Worm (Caenorhabditis elegans) whole organism, L1 larva: ENCODE data around the gene srt-6.

Source experiments
- C16A3.4 ChIP-seq: fragments of 150-350 bp; optimal IDR thresholded peaks from 2 replicates; lab custom pipeline; 2014; ENCODE audit warnings: missing biosample characterization, missing genetic modification characterization
- ceh-90 ChIP-seq: sonication (generic microtip); optimal IDR thresholded peaks from 2 replicates; lab custom pipeline; 2016; ENCODE audit warnings: missing genetic modification characterization, missing compliant biosample characterization
- efl-1 ChIP-seq, 4 experiments: fragments of 150-350 bp; optimal IDR thresholded peaks in 3 of 4; peaks in 1 of 4; 1 replicate in 1 of 4; 2 replicates in 3 of 4; lab custom pipeline; 2014; ENCODE audit warnings: missing biosample characterization in 2 of 4, missing genetic modification characterization in 2 of 4, missing genetic modification reagents in 2 of 4
- elt-2 ChIP-seq: sonication (generic microtip); optimal IDR thresholded peaks from 2 replicates; lab custom pipeline; 2016; ENCODE audit warnings: missing genetic modification characterization, mild to moderate bottlenecking, inconsistent platforms, missing compliant biosample characterization, missing genetic modification reagents
- fkh-8 ChIP-seq: sonication (generic microtip); optimal IDR thresholded peaks from 2 replicates; lab custom pipeline; 2016; ENCODE audit warnings: mild to moderate bottlenecking, missing genetic modification characterization, missing compliant biosample characterization
- grh-1 ChIP-seq: fragments of 200-800 bp; sonication (Bioruptor generic); IDR thresholded peaks from 2 replicates; pipeline ENCODE4 v1.3.6; 2022; ENCODE audit warnings: missing genetic modification reagents, missing genetic modification characterization, missing compliant biosample characterization
- lin-14 ChIP-seq: fragments of 200-800 bp; sonication (Bioruptor generic); optimal IDR thresholded peaks from 2 replicates; lab custom pipeline; 2018; ENCODE audit warnings: mild to moderate bottlenecking, missing genetic modification characterization, moderate library complexity, missing compliant biosample characterization
- lir-3 ChIP-seq: sonication (generic microtip); optimal IDR thresholded peaks from 2 replicates; lab custom pipeline; 2016; ENCODE audit warnings: mild to moderate bottlenecking, missing genetic modification characterization, moderate library complexity, missing compliant biosample characterization; ENCODE audit not compliant: poor library complexity
- nhr-19 ChIP-seq: fragments of 200-800 bp; sonication (Bioruptor generic); conservative IDR thresholded peaks from 2 replicates; pipeline ENCODE4 v1.3.6; 2022; ENCODE audit warnings: missing genetic modification characterization, missing compliant biosample characterization
- nhr-237 ChIP-seq: fragments of 150-350 bp; optimal IDR thresholded peaks from 2 replicates; lab custom pipeline; 2014; ENCODE audit warnings: missing biosample characterization, missing genetic modification characterization
- nhr-71 ChIP-seq: sonication (generic microtip); optimal IDR thresholded peaks from 2 replicates; lab custom pipeline; 2016; ENCODE audit warnings: mild to moderate bottlenecking, missing genetic modification characterization, moderate library complexity, missing compliant biosample characterization
- nhr-77 ChIP-seq: fragments of 150-350 bp; optimal IDR thresholded peaks from 2 replicates; lab custom pipeline; 2014; ENCODE audit warnings: missing biosample characterization, missing genetic modification characterization
- sox-4 ChIP-seq: sonication (generic microtip); optimal IDR thresholded peaks from 2 replicates; lab custom pipeline; 2016; ENCODE audit warnings: missing genetic modification characterization, missing compliant biosample characterization
- tbx-2 ChIP-seq: sonication (generic microtip); optimal IDR thresholded peaks from 2 replicates; lab custom pipeline; 2016; ENCODE audit warnings: missing genetic modification characterization, missing compliant biosample characterization
- vab-15 ChIP-seq: sonication (generic microtip); optimal IDR thresholded peaks from 2 replicates; lab custom pipeline; 2017; ENCODE audit warnings: missing genotype, mild to moderate bottlenecking, missing genetic modification characterization, missing compliant biosample characterization
- ztf-4 ChIP-seq: fragments of 150-350 bp; optimal IDR thresholded peaks from 2 replicates; lab custom pipeline; 2014; ENCODE audit warnings: missing biosample characterization, missing genetic modification characterization

The srt-6 gene

ce11 chrV:7374090-7374489 is 34.5 kb downstream of the srt-6 start, which contains the start of gene srx-56:
TSS of gene srx-56 (plus strand) at chrV:7374390.
- TF ChIP-seq fkh-8 (tag; lab: Kevin White, UChicago) (peak; percentile 50), tbx-2 (tag; lab: Kevin White, UChicago) (no peak)

- TF ChIP-seq efl-1 (optimal IDR thresholded peaks at IDR 0.05; lab: Kevin White, UChicago) (no peak), efl-1 (GFP tag; optimal IDR thresholded peaks at IDR 0.05 in 1 of 2; lab: Kevin White, UChicago) (peak in 1 of 2 experiments; percentile 77), sox-4 (tag; lab: Kevin White, UChicago) (no peak)
Measured at ce11 chrV:7369578-7369977, 39.0 kb downstream of the srt-6 start, which contains the start of gene srj-14. TSS of gene srj-14 (plus strand) at chrV:7369708.

- TF ChIP-seq C16A3.4 (tag; lab: Kevin White, UChicago) (no peak), lir-3 (tag; lab: Kevin White, UChicago) (no peak), nhr-77 (no peak), nhr-71 (peak; percentile 5), nhr-19 (no peak), ceh-90 (tag; lab: Kevin White, UChicago) (no peak)
Measured at ce11 chrV:7364951-7365350, 43.7 kb downstream of the srt-6 start, which contains the start of gene exc-13. TSS of gene exc-13 (plus strand) at chrV:7365251.

ce11 chrV:7364059-7364458 is 44.6 kb downstream of the srt-6 start, which contains the start of gene cyp-35A2:
TSS of gene cyp-35A2 (minus strand) at chrV:7364182.
- TF ChIP-seq elt-2 (tag; lab: Kevin White, UChicago) (peak; percentile 90), vab-15 (tag; lab: Kevin White, UChicago) (no peak), lin-14 (GFP tag; lab: Kevin White, UChicago) (no peak)

- TF ChIP-seq ceh-90 (tag; lab: Kevin White, UChicago) (no peak), ztf-4 (no peak), nhr-237 (tag; lab: Kevin White, UChicago) (no peak), nhr-71 (no peak), efl-1 (optimal IDR thresholded peaks at IDR 0.05; lab: Kevin White, UChicago) (no peak), efl-1 (GFP tag; optimal IDR thresholded peaks at IDR 0.05 in 1 of 2; lab: Kevin White, UChicago) (peak in 1 of 2 experiments; percentile 37), grh-1 (GFP tag; lab: Robert Waterston, UW) (no peak), sox-4 (tag; lab: Kevin White, UChicago) (no peak)
Measured at ce11 chrV:7361673-7362072, 46.9 kb downstream of the srt-6 start, which contains the start of gene cyp-35A1. TSS of gene cyp-35A1 (minus strand) at chrV:7361773.
